Worm (Caenorhabditis elegans) whole organism, young adult: ENCODE measurements around the gene F40G9.19.

Experiments
- B0019.2 ChIP-seq: fragments of 200-800 bp; sonication (Bioruptor generic); conservative IDR thresholded peaks from 2 replicates; pipeline ENCODE4 v1.3.6; 2022; ENCODE audit warnings: missing genetic modification reagents, missing genetic modification characterization, missing compliant biosample characterization
- D2030.7 ChIP-seq: fragments of 200-800 bp; sonication (Bioruptor generic); IDR thresholded peaks from 2 replicates; pipeline ENCODE4 v1.3.6; 2022; ENCODE audit warnings: missing genetic modification reagents, missing genetic modification characterization, missing compliant biosample characterization
- F55B11.4 ChIP-seq: sonication (generic microtip); optimal IDR thresholded peaks from 2 replicates; lab custom pipeline; 2016; ENCODE audit warnings: missing compliant biosample characterization, missing genetic modification characterization, borderline replicate concordance; ENCODE audit not compliant: insufficient read depth
- T07F8.4 ChIP-seq: sonication (generic microtip); optimal IDR thresholded peaks from 2 replicates; lab custom pipeline; 2016; ENCODE audit warnings: mild to moderate bottlenecking, missing genetic modification characterization, moderate library complexity, missing compliant biosample characterization
- T26A5.8 ChIP-seq: sonication (generic microtip); optimal IDR thresholded peaks from 2 replicates; lab custom pipeline; 2016; ENCODE audit warnings: missing genetic modification characterization, missing compliant biosample characterization
- Y67H2A.10 ChIP-seq: fragments of 200-800 bp; sonication (Bioruptor generic); conservative IDR thresholded peaks from 2 replicates; pipeline ENCODE4 v1.3.6; 2022; ENCODE audit warnings: missing genetic modification reagents, missing genetic modification characterization, missing compliant biosample characterization
- Y95B8A.8 ChIP-seq: fragments of 200-800 bp; sonication (Bioruptor generic); IDR thresholded peaks from 2 replicates; pipeline ENCODE4 v1.3.6; 2022; ENCODE audit warnings: missing genetic modification reagents, missing genetic modification characterization, missing compliant biosample characterization
- aptf-3 ChIP-seq: fragments of 200-800 bp; sonication (Bioruptor generic); IDR thresholded peaks from 2 replicates; pipeline ENCODE4 v1.3.6; 2022; ENCODE audit warnings: missing genetic modification characterization, missing compliant biosample characterization
- athp-1 ChIP-seq: sonication (generic microtip); optimal IDR thresholded peaks from 2 replicates; lab custom pipeline; 2017; ENCODE audit warnings: mild to moderate bottlenecking, missing genetic modification characterization, missing compliant biosample characterization
- attf-3 ChIP-seq: fragments of 200-800 bp; sonication (Bioruptor generic); conservative IDR thresholded peaks from 2 replicates; pipeline ENCODE4 v1.3.6; 2022; ENCODE audit warnings: missing genetic modification reagents, missing genetic modification characterization, missing compliant biosample characterization
- attf-5 ChIP-seq: fragments of 200-800 bp; sonication (Bioruptor generic); optimal IDR thresholded peaks from 2 replicates; lab custom pipeline; 2018; ENCODE audit warnings: mild to moderate bottlenecking, missing genetic modification characterization, missing compliant biosample characterization
- bed-1 ChIP-seq: fragments of 200-800 bp; sonication (Bioruptor generic); IDR thresholded peaks from 2 replicates; pipeline ENCODE4 v1.3.6; 2022; ENCODE audit warnings: missing genetic modification reagents, missing genetic modification characterization, missing compliant biosample characterization
- ceh-27 ChIP-seq: fragments of 200-800 bp; sonication (Bioruptor generic); optimal IDR thresholded peaks from 2 replicates; lab custom pipeline; 2018; ENCODE audit warnings: mild to moderate bottlenecking, missing genetic modification characterization, moderate library complexity, missing compliant biosample characterization
- ceh-58 ChIP-seq: fragments of 200-800 bp; sonication (Bioruptor generic); IDR thresholded peaks from 2 replicates; pipeline ENCODE4 v1.3.6; 2022; ENCODE audit warnings: missing genetic modification characterization, missing compliant biosample characterization
- dox-1 ChIP-seq: fragments of 200-800 bp; sonication (Bioruptor generic); IDR thresholded peaks from 2 replicates; pipeline ENCODE4 v1.3.6; 2022; ENCODE audit warnings: missing genetic modification reagents, missing genetic modification characterization, missing compliant biosample characterization
- egl-18 ChIP-seq: fragments of 200-800 bp; sonication (Bioruptor generic); IDR thresholded peaks from 2 replicates; pipeline ENCODE4 v1.3.6; 2022; ENCODE audit warnings: missing genetic modification reagents, missing genetic modification characterization, missing compliant biosample characterization
- ekl-4 ChIP-seq: fragments of 200-800 bp; sonication (Bioruptor generic); IDR thresholded peaks from 2 replicates; pipeline ENCODE4 v1.3.6; 2022; ENCODE audit warnings: missing genetic modification reagents, missing genetic modification characterization, missing compliant biosample characterization
- him-1 ChIP-seq: sonication (generic microtip); optimal IDR thresholded peaks from 2 replicates; lab custom pipeline; 2016; ENCODE audit warnings: missing genotype, missing genetic modification reagents, missing genetic modification characterization, missing compliant biosample characterization
- hlh-26 ChIP-seq: fragments of 200-800 bp; sonication (Bioruptor generic); conservative IDR thresholded peaks from 2 replicates; pipeline ENCODE4 v1.3.6; 2022; ENCODE audit warnings: missing genetic modification reagents, missing genetic modification characterization, missing compliant biosample characterization
- hmg-1.2 ChIP-seq: fragments of 200-800 bp; sonication (Bioruptor generic); IDR thresholded peaks from 2 replicates; pipeline ENCODE4 v1.3.6; 2022; ENCODE audit warnings: missing genetic modification reagents, missing genetic modification characterization, missing compliant biosample characterization
- hmg-20 ChIP-seq: fragments of 200-800 bp; sonication (Bioruptor generic); IDR thresholded peaks from 2 replicates; pipeline ENCODE4 v1.3.6; 2022; ENCODE audit warnings: missing genetic modification reagents, missing genetic modification characterization, missing compliant biosample characterization
- lsl-1 ChIP-seq: fragments of 200-800 bp; sonication (Bioruptor generic); optimal IDR thresholded peaks from 2 replicates; lab custom pipeline; 2018; ENCODE audit warnings: mild to moderate bottlenecking, missing genetic modification characterization, moderate library complexity, missing compliant biosample characterization
- madf-10 ChIP-seq: sonication (generic microtip); optimal IDR thresholded peaks from 2 replicates; lab custom pipeline; 2016; ENCODE audit warnings: mild to moderate bottlenecking, missing genetic modification characterization, missing compliant biosample characterization
- madf-3 ChIP-seq: fragments of 200-800 bp; sonication (Bioruptor generic); IDR thresholded peaks from 2 replicates; pipeline ENCODE4 v1.3.6; 2022; ENCODE audit warnings: missing genetic modification reagents, missing genetic modification characterization, missing compliant biosample characterization
- mcd-1 ChIP-seq: fragments of 200-800 bp; sonication (Bioruptor generic); IDR thresholded peaks from 2 replicates; pipeline ENCODE4 v1.3.6; 2022; ENCODE audit warnings: missing genetic modification reagents, missing genetic modification characterization, missing compliant biosample characterization
- mel-28 ChIP-seq: sonication (generic microtip); optimal IDR thresholded peaks from 2 replicates; lab custom pipeline; 2016; ENCODE audit warnings: borderline replicate concordance, mild to moderate bottlenecking, missing genetic modification characterization, missing compliant biosample characterization
- mxl-1 ChIP-seq: sonication (generic microtip); optimal IDR thresholded peaks from 2 replicates; lab custom pipeline; 2016; ENCODE audit warnings: missing genetic modification characterization, missing compliant biosample characterization
- nfyb-1 ChIP-seq: fragments of 200-800 bp; sonication (Bioruptor generic); IDR thresholded peaks from 2 replicates; pipeline ENCODE4 v1.3.6; 2022; ENCODE audit warnings: missing genetic modification reagents, missing genetic modification characterization, missing compliant biosample characterization
- nhr-80 ChIP-seq: sonication (generic microtip); optimal IDR thresholded peaks from 2 replicates; lab custom pipeline; 2016; ENCODE audit warnings: missing genetic modification characterization, missing compliant biosample characterization
- rcor-1 ChIP-seq: fragments of 200-800 bp; sonication (Bioruptor generic); IDR thresholded peaks from 2 replicates; pipeline ENCODE4 v1.3.6; 2022; ENCODE audit warnings: missing genetic modification reagents, missing genetic modification characterization, missing compliant biosample characterization
- rpc-1 ChIP-seq, 2 experiments: fragments of 150-350 bp in 1 of 2; sonication (generic microtip) in 1 of 2; optimal IDR thresholded peaks; 2 replicates each; lab custom pipeline; 2014 to 2018; ENCODE audit warnings: missing biosample characterization in 1 of 2, missing genetic modification characterization in 1 of 2, missing genetic modification reagents in 1 of 2, missing genotype in 1 of 2
- sea-2 ChIP-seq: fragments of 200-800 bp; sonication (Bioruptor generic); IDR thresholded peaks from 2 replicates; pipeline ENCODE4 v1.3.6; 2022; ENCODE audit warnings: missing genetic modification characterization, missing compliant biosample characterization
- snpc-4 ChIP-seq, 5 experiments: fragments of 150-350 bp in 1 of 5; sonication (generic microtip) in 4 of 5; optimal IDR thresholded peaks; 2 replicates each; lab custom pipeline; 2014 to 2018; ENCODE audit warnings: missing genetic modification characterization in 5 of 5, missing biosample characterization in 3 of 5, antibody characterized with exemption in 2 of 5, mild to moderate bottlenecking in 2 of 5, missing compliant biosample characterization in 2 of 5, missing genotype in 2 of 5, moderate library complexity in 2 of 5, missing genetic modification reagents in 1 of 5
- tbx-9 ChIP-seq: sonication (generic microtip); optimal IDR thresholded peaks from 2 replicates; lab custom pipeline; 2016; ENCODE audit warnings: borderline replicate concordance, missing genetic modification characterization, inconsistent platforms, missing compliant biosample characterization
- zfh-2 ChIP-seq: fragments of 200-800 bp; sonication (Bioruptor generic); conservative IDR thresholded peaks from 2 replicates; pipeline ENCODE4 v1.3.6; 2022; ENCODE audit warnings: missing genetic modification reagents, missing genetic modification characterization, missing compliant biosample characterization
- ztf-28 ChIP-seq: fragments of 200-800 bp; sonication (Bioruptor generic); IDR thresholded peaks from 2 replicates; pipeline ENCODE4 v1.3.6; 2022; ENCODE audit warnings: missing genetic modification reagents, missing genetic modification characterization, missing compliant biosample characterization
- ztf-6 ChIP-seq: fragments of 200-800 bp; sonication (Bioruptor generic); IDR thresholded peaks from 2 replicates; pipeline ENCODE4 v1.3.6; 2022; ENCODE audit warnings: missing genetic modification reagents, missing genetic modification characterization, missing compliant biosample characterization

F40G9.19 gene

ce11 chrIII:131627-132026 lies 42.0 kb upstream of the F40G9.19 start (continued):
- TF ChIP-seq mcd-1: peak; percentile 81
- TF ChIP-seq nhr-80 (tag; lab: Kevin White, UChicago): peak; percentile 7
- TF ChIP-seq tbx-9: no peak
- TF ChIP-seq T07F8.4: no peak
- TF ChIP-seq athp-1: no peak
- TF ChIP-seq attf-5 (GFP tag; lab: Kevin White, UChicago): peak; percentile 54
- no peak for TF ChIP-seq ekl-4 (GFP tag; lab: Robert Waterston, UW)
- TF ChIP-seq snpc-4 (GFP tag; optimal IDR thresholded peaks at IDR 0.05; lab: Kevin White, UChicago): no peak
- TF ChIP-seq snpc-4 (tag; optimal IDR thresholded peaks at IDR 0.05; lab: Kevin White, UChicago): no peak
- TF ChIP-seq, all 124 proteins: peak for 5

DNA sequence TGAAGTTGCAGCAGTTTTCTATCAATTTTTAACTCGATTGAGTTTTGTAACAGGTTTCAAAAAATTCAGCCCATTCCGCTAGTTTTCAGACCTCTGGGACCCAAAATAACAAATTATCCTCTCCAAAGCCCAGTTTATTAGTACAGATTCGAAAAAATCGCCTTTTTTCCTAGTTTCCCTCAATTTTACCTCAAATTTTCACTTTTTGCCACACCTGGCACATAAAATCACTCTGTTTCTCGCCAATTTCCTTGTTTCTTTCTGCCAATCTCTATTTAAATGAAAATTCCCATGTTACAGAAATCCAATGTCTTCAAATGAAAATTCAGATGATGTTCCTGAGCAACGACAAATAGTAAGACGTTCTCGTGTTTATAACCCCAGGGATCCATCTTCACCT lies 41.5 kb upstream of the F40G9.19 start, which contains the start of gene pals-22:
Gene pals-22 (plus strand): TSS at position 301 of the 400 bp plus-strand sequence.
- TF ChIP-seq T26A5.8 (tag; lab: Kevin White, UChicago) (no peak), rpc-1 (optimal IDR thresholded peaks at IDR 0.05; lab: Kevin White, UChicago) (no peak), rpc-1 (tag; optimal IDR thresholded peaks at IDR 0.05; lab: Kevin White, UChicago) (no peak), him-1 (tag; lab: Kevin White, UChicago) (no peak), madf-10 (tag; lab: Kevin White, UChicago) (no peak), ceh-58 (GFP tag; lab: Robert Waterston, UW) (no peak), F55B11.4 (tag; lab: Kevin White, UChicago) (no peak), tbx-9 (no peak)

DNA sequence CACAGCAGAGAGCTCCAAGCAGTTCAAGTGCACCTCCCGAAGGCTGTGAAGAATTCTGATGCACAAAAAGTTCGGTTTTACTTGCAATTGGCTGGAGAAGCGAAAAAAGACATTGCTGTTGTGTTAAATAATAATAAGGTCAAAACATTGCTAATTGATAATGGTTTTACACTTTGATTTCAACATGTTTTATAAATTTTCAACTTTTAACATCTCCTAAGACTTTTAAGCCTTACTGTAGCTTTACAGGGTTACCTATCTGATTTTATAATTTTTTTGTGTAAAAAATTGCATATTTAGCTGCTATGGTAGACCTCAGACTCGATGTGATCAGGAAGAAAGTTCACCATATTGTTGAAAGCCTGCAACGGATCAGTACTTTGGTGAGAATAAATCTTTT lies 39.4 kb upstream of the F40G9.19 start, which contains the start of gene pals-25:
Gene pals-25 (plus strand): TSS at position 301 of the 400 bp plus-strand sequence.
- TF ChIP-seq egl-18 (GFP tag; lab: Robert Waterston, UW) (no peak), D2030.7 (GFP tag; lab: Robert Waterston, UW) (no peak), sea-2 (GFP tag; lab: Robert Waterston, UW) (no peak), nhr-80 (tag; lab: Kevin White, UChicago) (no peak), mxl-1 (tag; lab: Kevin White, UChicago) (no peak), mel-28 (no peak), rcor-1 (no peak), ceh-27 (GFP tag; lab: Kevin White, UChicago) (no peak), nfyb-1 (no peak), aptf-3 (GFP tag; lab: Robert Waterston, UW) (no peak)

- TF ChIP-seq dox-1 (GFP tag; lab: Robert Waterston, UW): no peak
- no peak for TF ChIP-seq hmg-20 (GFP tag; lab: Robert Waterston, UW)
- no peak for TF ChIP-seq hlh-26 (GFP tag; lab: Robert Waterston, UW)
- no peak for TF ChIP-seq Y67H2A.10 (GFP tag; lab: Robert Waterston, UW)
- TF ChIP-seq mcd-1: no peak
- TF ChIP-seq ztf-28: no peak
- no peak for TF ChIP-seq ztf-6 (GFP tag; lab: Robert Waterston, UW)
- no peak for TF ChIP-seq T07F8.4
- TF ChIP-seq Y95B8A.8 (GFP tag; lab: Robert Waterston, UW): no peak
- no peak for TF ChIP-seq zfh-2
- no peak for TF ChIP-seq bed-1 (GFP tag; lab: Robert Waterston, UW)
- TF ChIP-seq attf-3: no peak
- TF ChIP-seq hmg-1.2 (GFP tag; lab: Robert Waterston, UW): no peak
- TF ChIP-seq B0019.2 (GFP tag; lab: Robert Waterston, UW): no peak
- TF ChIP-seq madf-3 (GFP tag; lab: Robert Waterston, UW): no peak
- no peak for TF ChIP-seq lsl-1
Observed at ce11 chrIII:140904-141303, 32.7 kb upstream of the F40G9.19 start, which contains the start of gene fbxb-81. fbxb-81 (minus strand) TSS chrIII:141217.
